Worm (Caenorhabditis elegans): ENCODE results near the gene best-2.

DNA sequence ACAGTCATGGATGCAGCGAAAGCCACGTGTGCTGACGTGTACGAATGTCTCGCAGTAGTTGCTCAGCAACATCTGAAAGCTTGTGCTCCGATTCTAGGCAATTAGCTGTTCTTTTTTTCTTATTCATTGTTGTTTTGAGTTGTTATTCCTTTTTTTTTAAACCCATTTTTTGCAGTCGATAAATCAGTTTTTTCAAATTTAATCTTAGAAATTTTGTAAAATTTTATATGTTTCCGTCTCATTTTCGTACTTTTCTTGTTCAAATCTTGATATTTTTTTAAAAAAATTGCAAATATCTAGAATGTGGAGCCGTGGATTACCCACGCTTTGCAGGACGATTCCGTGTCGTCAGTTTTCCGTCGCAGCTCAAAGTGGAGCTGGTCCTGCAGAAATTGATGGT is 12.5 kb downstream of the best-2 start, which contains the start of gene fask-1:
- no peak for TF ChIP-seq nhr-12 (tag; optimal IDR thresholded peaks at IDR 0.05)
- TF ChIP-seq unc-62 (GFP tag; optimal IDR thresholded peaks at IDR 0.05): no peak
- TF ChIP-seq nhr-76 (tag; optimal IDR thresholded peaks at IDR 0.05): no peak

Data from whole organism, mixed stage, embryonic.